Worm (Caenorhabditis elegans) whole organism, L1 larva: ENCODE measurements around the gene vab-7.

ENCODE experiments used
- ama-1 ChIP-seq: fragments of 150-350 bp; optimal IDR thresholded peaks from 2 replicates; lab custom pipeline; 2014
- ceh-8 ChIP-seq: fragments of 200-800 bp; sonication (Bioruptor generic); optimal IDR thresholded peaks from 2 replicates; lab custom pipeline; 2018; ENCODE audit warnings: mild to moderate bottlenecking, missing genetic modification characterization, moderate library complexity, missing compliant biosample characterization
- ceh-90 ChIP-seq: sonication (generic microtip); optimal IDR thresholded peaks from 2 replicates; lab custom pipeline; 2016; ENCODE audit warnings: missing genetic modification characterization, missing compliant biosample characterization
- irx-1 ChIP-seq: sonication (generic microtip); optimal IDR thresholded peaks from 2 replicates; lab custom pipeline; 2016; ENCODE audit warnings: missing genetic modification characterization, missing compliant biosample characterization
- lin-13 ChIP-seq: fragments of 150-350 bp; optimal IDR thresholded peaks from 2 replicates; lab custom pipeline; 2014; ENCODE audit warnings: missing biosample characterization, missing genetic modification reagents, missing genetic modification characterization
- lin-15B ChIP-seq: fragments of 150-350 bp; sonication (generic microtip); optimal IDR thresholded peaks from 3 replicates; lab custom pipeline; 2014; ENCODE audit warnings: missing biosample characterization, missing genetic modification characterization
- lsy-2 ChIP-seq, 2 experiments: fragments of 150-350 bp; optimal IDR thresholded peaks; 2 replicates each; lab custom pipeline; 2014; ENCODE audit warnings: missing biosample characterization in 2 of 2, missing genetic modification characterization in 2 of 2
- mep-1 ChIP-seq: fragments of 150-350 bp; optimal IDR thresholded peaks from 2 replicates; lab custom pipeline; 2014; ENCODE audit warnings: missing biosample characterization, missing genetic modification characterization
- nhr-84 ChIP-seq: sonication (generic microtip); optimal IDR thresholded peaks from 2 replicates; lab custom pipeline; 2017; ENCODE audit warnings: missing biosample characterization, missing genetic modification characterization
- snpc-4 ChIP-seq: fragments of 150-350 bp; optimal IDR thresholded peaks from 2 replicates; lab custom pipeline; 2014; ENCODE audit warnings: missing biosample characterization, missing genetic modification characterization
- sox-4 ChIP-seq: sonication (generic microtip); optimal IDR thresholded peaks from 2 replicates; lab custom pipeline; 2016; ENCODE audit warnings: missing genetic modification characterization, missing compliant biosample characterization
- unc-130 ChIP-seq: fragments of 150-350 bp; optimal IDR thresholded peaks from 2 replicates; lab custom pipeline; 2017; ENCODE audit warnings: missing biosample characterization, missing genetic modification characterization, inconsistent platforms
- unc-62 ChIP-seq: fragments of 150-350 bp; optimal IDR thresholded peaks from 2 replicates; lab custom pipeline; 2014; ENCODE audit warnings: missing biosample characterization, missing genetic modification reagents, missing genetic modification characterization
- zag-1 ChIP-seq: fragments of 150-350 bp; optimal IDR thresholded peaks from 2 replicates; lab custom pipeline; 2014; ENCODE audit warnings: missing biosample characterization, missing genetic modification characterization

- TF ChIP-seq ceh-8 (GFP tag; lab: Kevin White, UChicago) (no peak), lsy-2 (tag; optimal IDR thresholded peaks at IDR 0.05; lab: Kevin White, UChicago) (no peak), nhr-84 (tag; lab: Kevin White, UChicago) (no peak), mep-1 (tag; lab: Kevin White, UChicago) (no peak), snpc-4 (tag; lab: Kevin White, UChicago) (no peak), lin-13 (GFP tag; lab: Kevin White, UChicago) (no peak), lin-15B (tag; lab: Kevin White, UChicago) (no peak), irx-1 (tag; lab: Kevin White, UChicago) (no peak), unc-62 (GFP tag; lab: Kevin White, UChicago) (no peak), sox-4 (tag; lab: Kevin White, UChicago) (no peak), unc-130 (tag; lab: Kevin White, UChicago) (no peak), ama-1 (lab: Kevin White, UChicago) (no peak), ceh-90 (tag; lab: Kevin White, UChicago) (no peak), zag-1 (tag; lab: Kevin White, UChicago) (no peak)
Measured at ce11 chrIII:10945537-10945936, 25.4 kb downstream of the vab-7 start.
